Fruit fly (Drosophila melanogaster) whole organism, embryonic: ENCODE results near the gene CG10841.

Experiments
- B-H2 ChIP-seq: fragments of 200-800 bp; sonication (Bioruptor generic); optimal IDR thresholded peaks from 2 replicates; lab custom pipeline; 2018; ENCODE audit warnings: missing biosample characterization, mild to moderate bottlenecking, missing genetic modification characterization
- Bdp1 ChIP-seq: fragments of 200-800 bp; sonication (Bioruptor generic); optimal IDR thresholded peaks from 3 replicates; lab custom pipeline; 2016; ENCODE audit warnings: missing biosample characterization, missing genetic modification characterization
- CG10462 ChIP-seq: fragments of 200-800 bp; sonication (Bioruptor generic); optimal IDR thresholded peaks from 2 replicates; lab custom pipeline; 2016; ENCODE audit warnings: missing biosample characterization, missing genetic modification characterization
- CG11085 ChIP-seq: fragments of 200-800 bp; sonication (Bioruptor generic); IDR thresholded peaks from 2 replicates; pipeline ENCODE4 v1.3.6; 2022; ENCODE audit warnings: missing biosample characterization, missing genetic modification characterization
- CG13624 ChIP-seq: fragments of 200-800 bp; sonication (Bioruptor generic); optimal IDR thresholded peaks from 2 replicates; lab custom pipeline; 2016; ENCODE audit warnings: missing biosample characterization, missing genetic modification characterization
- CG15073 ChIP-seq: fragments of 200-800 bp; sonication (Bioruptor generic); optimal IDR thresholded peaks from 2 replicates; lab custom pipeline; 2016; ENCODE audit warnings: missing biosample characterization, missing genetic modification characterization
- CG16863 ChIP-seq: fragments of 200-800 bp; sonication (Bioruptor generic); optimal IDR thresholded peaks from 3 replicates; lab custom pipeline; 2016; ENCODE audit warnings: missing biosample characterization, missing genetic modification characterization
- CG17612 ChIP-seq: fragments of 200-800 bp; sonication (Bioruptor generic); IDR thresholded peaks from 2 replicates; pipeline ENCODE4 v1.3.6; 2022; ENCODE audit warnings: missing biosample characterization, missing genetic modification characterization
- CG18619 ChIP-seq: fragments of 200-800 bp; sonication (Bioruptor generic); optimal IDR thresholded peaks from 3 replicates; lab custom pipeline; 2017; ENCODE audit warnings: missing biosample characterization, mild to moderate bottlenecking, missing genetic modification characterization
- CG2120 ChIP-seq: fragments of 200-800 bp; sonication (Bioruptor generic); optimal IDR thresholded peaks from 3 replicates; lab custom pipeline; 2016; ENCODE audit warnings: missing biosample characterization, missing genetic modification characterization
- CG33557 ChIP-seq: fragments of 200-800 bp; sonication (Bioruptor generic); optimal IDR thresholded peaks from 2 replicates; lab custom pipeline; 2019; ENCODE audit warnings: missing biosample characterization, mild to moderate bottlenecking, missing genetic modification characterization, moderate library complexity
- CG4424 ChIP-seq: fragments of 200-800 bp; sonication (Bioruptor generic); optimal IDR thresholded peaks from 3 replicates; lab custom pipeline; 2016; ENCODE audit warnings: missing biosample characterization, missing genetic modification characterization
- CG4854 ChIP-seq: fragments of 200-800 bp; sonication (Bioruptor generic); optimal IDR thresholded peaks from 2 replicates; lab custom pipeline; 2016; ENCODE audit warnings: missing biosample characterization, missing genetic modification characterization, inconsistent platforms
- CG6791 ChIP-seq: fragments of 200-800 bp; sonication (Bioruptor generic); IDR thresholded peaks from 3 replicates; pipeline ENCODE4 v1.3.6; 2022; ENCODE audit warnings: missing biosample characterization, missing genetic modification characterization; ENCODE audit not compliant: partially characterized antibody
- CG7271 ChIP-seq: fragments of 200-800 bp; sonication (Bioruptor generic); optimal IDR thresholded peaks from 2 replicates; lab custom pipeline; 2018; ENCODE audit warnings: missing biosample characterization, mild to moderate bottlenecking, missing genetic modification characterization, moderate library complexity
- CG7786 ChIP-seq: fragments of 200-800 bp; sonication (Bioruptor generic); optimal IDR thresholded peaks from 2 replicates; lab custom pipeline; 2016; ENCODE audit warnings: missing biosample characterization, missing genetic modification characterization
- CG7928 ChIP-seq: fragments of 200-800 bp; sonication (Bioruptor generic); optimal IDR thresholded peaks from 2 replicates; lab custom pipeline; 2017; ENCODE audit warnings: missing biosample characterization, mild to moderate bottlenecking, missing genetic modification characterization
- CoRest ChIP-seq: fragments of 200-800 bp; sonication (Bioruptor generic); optimal IDR thresholded peaks from 3 replicates; lab custom pipeline; 2018; ENCODE audit warnings: missing biosample characterization, mild to moderate bottlenecking, missing genetic modification characterization, moderate library complexity
- Dek ChIP-seq: fragments of 200-800 bp; sonication (Bioruptor generic); optimal IDR thresholded peaks from 3 replicates; lab custom pipeline; 2019; ENCODE audit warnings: missing biosample characterization, mild to moderate bottlenecking, missing genetic modification characterization, moderate library complexity
- E2f2 ChIP-seq: fragments of 200-800 bp; sonication (Bioruptor generic); IDR thresholded peaks from 2 replicates; pipeline ENCODE4 v1.3.6; 2022; ENCODE audit warnings: missing biosample characterization, missing genetic modification characterization
- Hmr ChIP-seq: fragments of 200-800 bp; sonication (Bioruptor generic); optimal IDR thresholded peaks from 3 replicates; lab custom pipeline; 2017; ENCODE audit warnings: mild to moderate bottlenecking, missing biosample characterization, missing genetic modification reagents, missing genetic modification characterization
- Lim3 ChIP-seq: fragments of 200-800 bp; sonication (Bioruptor generic); IDR thresholded peaks from 2 replicates; pipeline ENCODE4 v1.3.6; 2022; ENCODE audit warnings: missing biosample characterization, missing genetic modification characterization
- MTF-1 ChIP-seq: fragments of 200-800 bp; sonication (Bioruptor generic); optimal IDR thresholded peaks from 2 replicates; lab custom pipeline; 2018; ENCODE audit warnings: missing biosample characterization, mild to moderate bottlenecking, missing genetic modification characterization, borderline replicate concordance
- Mad ChIP-seq: fragments of 200-800 bp; sonication (Bioruptor generic); optimal IDR thresholded peaks from 2 replicates; lab custom pipeline; 2016; ENCODE audit warnings: missing biosample characterization, missing genetic modification characterization
- Med ChIP-seq: fragments of 200-800 bp; sonication (Bioruptor generic); peaks from one replicate; lab custom pipeline; 2016; ENCODE audit warnings: missing biosample characterization, missing genetic modification characterization, mild to moderate bottlenecking, inconsistent platforms, moderate library complexity
- PHDP ChIP-seq: fragments of 200-800 bp; sonication (Bioruptor generic); optimal IDR thresholded peaks from 3 replicates; lab custom pipeline; 2018; ENCODE audit warnings: missing biosample characterization, mild to moderate bottlenecking, missing genetic modification characterization, moderate library complexity
- Pdp1 ChIP-seq, 2 experiments: fragments of 200-800 bp; sonication (Bioruptor generic); optimal IDR thresholded peaks; 3 replicates each; lab custom pipeline; 2016; ENCODE audit warnings: missing biosample characterization in 2 of 2, missing genetic modification characterization in 2 of 2, mild to moderate bottlenecking in 1 of 2, moderate library complexity in 1 of 2
- Sox100B ChIP-seq: fragments of 200-800 bp; sonication (Bioruptor generic); optimal IDR thresholded peaks from 3 replicates; lab custom pipeline; 2018; ENCODE audit warnings: missing biosample characterization, mild to moderate bottlenecking, missing genetic modification characterization
- Sry-β ChIP-seq: fragments of 200-800 bp; sonication (Bioruptor generic); optimal IDR thresholded peaks from 2 replicates; lab custom pipeline; 2018; ENCODE audit warnings: missing biosample characterization, mild to moderate bottlenecking, missing genetic modification characterization, moderate library complexity
- ac ChIP-seq: fragments of 200-800 bp; sonication (Bioruptor generic); optimal IDR thresholded peaks from 3 replicates; lab custom pipeline; 2017; ENCODE audit warnings: missing biosample characterization, mild to moderate bottlenecking, missing genetic modification characterization
- br ChIP-seq: fragments of >200 bp; optimal IDR thresholded peaks from 2 replicates; lab custom pipeline; 2017
- cg ChIP-seq: fragments of 200-800 bp; sonication (Bioruptor generic); optimal IDR thresholded peaks from 3 replicates; lab custom pipeline; 2019; ENCODE audit warnings: missing biosample characterization, mild to moderate bottlenecking, missing genetic modification characterization, moderate library complexity
- chm ChIP-seq: fragments of 200-800 bp; sonication (Bioruptor generic); IDR thresholded peaks from 2 replicates; pipeline ENCODE4 v1.3.6; 2022; ENCODE audit warnings: missing biosample characterization, missing genetic modification characterization
- ci ChIP-seq: fragments of 200-800 bp; sonication (Bioruptor generic); IDR thresholded peaks from 3 replicates; pipeline ENCODE4 v1.3.6; 2022; ENCODE audit warnings: missing biosample characterization, missing genetic modification characterization
- dati ChIP-seq: fragments of 200-800 bp; sonication (Bioruptor generic); IDR thresholded peaks from 2 replicates; pipeline ENCODE4 v1.3.6; 2022; ENCODE audit warnings: missing biosample characterization, missing genetic modification characterization
- fd3F ChIP-seq: fragments of 200-800 bp; sonication (Bioruptor generic); optimal IDR thresholded peaks from 2 replicates; lab custom pipeline; 2018; ENCODE audit warnings: missing biosample characterization, mild to moderate bottlenecking, missing genetic modification characterization, moderate library complexity
- gt ChIP-seq: fragments of 200-800 bp; sonication (Bioruptor generic); IDR thresholded peaks from 2 replicates; pipeline ENCODE4 v1.3.6; 2022; ENCODE audit warnings: missing biosample characterization, missing genetic modification characterization
- hbn ChIP-seq: fragments of 200-800 bp; sonication (Bioruptor generic); IDR thresholded peaks from 2 replicates; pipeline ENCODE4 v1.3.6; 2022; ENCODE audit warnings: missing biosample characterization, missing genetic modification characterization; ENCODE audit not compliant: partially characterized antibody
- ind ChIP-seq: fragments of 200-800 bp; sonication (Bioruptor generic); optimal IDR thresholded peaks from 3 replicates; lab custom pipeline; 2016; ENCODE audit warnings: missing biosample characterization, missing genetic modification characterization
- lilli ChIP-seq: fragments of 200-800 bp; sonication (Bioruptor generic); optimal IDR thresholded peaks from 3 replicates; lab custom pipeline; 2016; ENCODE audit warnings: missing biosample characterization, missing genetic modification characterization
- mam ChIP-seq: fragments of 200-800 bp; sonication (Bioruptor generic); optimal IDR thresholded peaks from 3 replicates; lab custom pipeline; 2016; ENCODE audit warnings: missing biosample characterization, missing genetic modification characterization
- mirr ChIP-seq: fragments of 200-800 bp; sonication (Bioruptor generic); optimal IDR thresholded peaks from 3 replicates; lab custom pipeline; 2018; ENCODE audit warnings: missing biosample characterization, mild to moderate bottlenecking, missing genetic modification characterization
- odd ChIP-seq: fragments of 200-800 bp; sonication (Bioruptor generic); optimal IDR thresholded peaks from 2 replicates; lab custom pipeline; 2017; ENCODE audit warnings: missing biosample characterization, mild to moderate bottlenecking, missing genetic modification characterization
- p53 ChIP-seq: fragments of 200-800 bp; sonication (Bioruptor generic); optimal IDR thresholded peaks from 2 replicates; lab custom pipeline; 2016; ENCODE audit warnings: missing biosample characterization, missing genetic modification characterization
- pan ChIP-seq, 4 experiments: fragments of >200 bp in 3 of 4; fragments of 200-800 bp in 1 of 4; sonication (Bioruptor generic) in 1 of 4; optimal IDR thresholded peaks in 3 of 4; IDR thresholded peaks in 1 of 4; 2 replicates each; pipeline versions ENCODE4 v1.3.6 to Lab custom; 2017 to 2022; ENCODE audit warnings: missing biosample characterization in 2 of 4, missing genetic modification characterization in 2 of 4, mixed read lengths in 1 of 4
- prd ChIP-seq, 3 experiments: fragments of >200 bp in 2 of 3; fragments of 200-800 bp in 1 of 3; sonication (Bioruptor generic) in 1 of 3; optimal IDR thresholded peaks in 2 of 3; IDR thresholded peaks in 1 of 3; 2 replicates in 2 of 3; 3 replicates in 1 of 3; pipeline versions ENCODE4 v1.3.6 to Lab custom; 2017 to 2022; ENCODE audit warnings: missing biosample characterization in 1 of 3, missing genetic modification characterization in 1 of 3
- ro ChIP-seq: fragments of 200-800 bp; sonication (Bioruptor generic); IDR thresholded peaks from 2 replicates; pipeline ENCODE4 v1.3.6; 2022; ENCODE audit warnings: missing biosample characterization, missing genetic modification characterization

Gene CG10841

DNA sequence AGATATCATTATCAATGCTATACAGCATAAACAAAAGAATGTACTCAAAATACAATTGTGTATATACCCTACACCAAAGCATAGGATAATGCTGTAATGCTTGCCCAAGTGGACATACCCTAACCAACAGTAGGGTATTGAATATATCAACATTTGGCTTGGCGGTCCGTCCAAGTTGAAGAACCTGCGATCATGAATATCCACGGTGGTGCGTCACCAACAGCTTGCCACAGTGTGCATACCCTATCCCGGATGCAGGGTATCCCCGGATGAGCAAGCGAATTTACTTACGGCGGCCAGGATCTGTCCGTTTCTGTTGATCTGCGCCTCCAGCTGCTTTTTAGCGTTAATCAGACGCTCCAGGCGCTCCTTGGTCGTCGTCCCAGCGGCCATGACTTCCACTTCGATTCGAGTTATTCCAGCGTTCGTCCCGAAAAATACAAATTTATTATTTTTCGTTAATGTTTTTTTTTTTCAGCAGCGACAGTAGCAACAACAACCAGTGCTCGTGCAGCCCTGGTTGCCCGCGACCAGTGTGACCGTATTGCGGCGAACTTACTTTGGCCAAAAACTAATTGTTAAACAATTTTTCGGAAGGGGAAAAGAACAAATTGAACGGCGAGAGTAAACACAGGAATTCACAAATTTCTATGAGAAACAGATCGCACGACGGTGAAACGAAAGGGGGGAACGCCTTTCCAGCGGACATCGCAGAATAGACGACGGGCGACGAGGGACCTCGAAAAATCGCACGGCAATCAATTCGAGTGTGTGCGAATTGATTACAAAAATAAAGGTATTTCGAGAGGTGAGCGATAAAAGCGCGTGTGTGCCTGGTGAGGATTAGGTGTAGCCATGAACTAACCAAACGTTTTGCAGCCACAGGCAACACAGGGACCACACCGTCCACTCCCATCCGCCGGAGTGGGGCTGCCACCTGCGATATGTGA lies 44.7 kb downstream of the CG10841 start, which contains the start of the genes Lkb1 and CG9588 (continued):
- no peak for TF ChIP-seq Dek
- peak; percentile 69 for TF ChIP-seq CG11085 (GFP tag; lab: Robert Waterston, UW)
- TF ChIP-seq Mad (GFP tag; lab: Kevin White, UChicago), result peak; percentile 2
- no peak for TF ChIP-seq mirr (GFP tag; lab: Kevin White, UChicago)
- peak; percentile 47; the same call in 1 of the 2 replicates for TF ChIP-seq CG17612
- peak; percentile 70 for TF ChIP-seq CG7786 (GFP tag; lab: Kevin White, UChicago)
- peak; percentile 45 for TF ChIP-seq CG13624 (GFP tag; lab: Kevin White, UChicago)
- TF ChIP-seq CG7928 (GFP tag; lab: Kevin White, UChicago), result peak; percentile 93
- peak; percentile 23 for TF ChIP-seq Hmr (GFP tag; lab: Kevin White, UChicago)
- peak; percentile 36 for TF ChIP-seq CG18619 (GFP tag; lab: Kevin White, UChicago)
- TF ChIP-seq PHDP, result no peak
- TF ChIP-seq CG16863 (GFP tag; lab: Kevin White, UChicago), result peak; percentile 62
- peak; percentile 88 for TF ChIP-seq ci (GFP tag; lab: Robert Waterston, UW)
- TF ChIP-seq CG4424, result no peak
- peak; percentile 20; the same call in 1 of the 2 replicates for TF ChIP-seq dati
- TF ChIP-seq gt, result no peak; the same call in 1 of the 2 replicates
- peak; percentile 27 for TF ChIP-seq CoRest (tag; lab: Kevin White, UChicago)
- peak; percentile 78 for TF ChIP-seq chm (GFP tag; lab: Robert Waterston, UW)
- no peak for TF ChIP-seq cg
- TF ChIP-seq mam (GFP tag; lab: Kevin White, UChicago), result peak; percentile 35
- no peak for TF ChIP-seq p53 (GFP tag; lab: Kevin White, UChicago)
- TF ChIP-seq Pdp1 (GFP tag; optimal IDR thresholded peaks at IDR 0.05; lab: Kevin White, UChicago), result peak; percentile 38 to 41
- TF ChIP-seq ind (GFP tag; lab: Kevin White, UChicago), result peak; percentile 70
- peak; percentile 93 for TF ChIP-seq Med (GFP tag; lab: Kevin White, UChicago)
- TF ChIP-seq CG4854 (GFP tag; lab: Kevin White, UChicago), result no peak
- no peak for TF ChIP-seq ac (GFP tag; lab: Kevin White, UChicago)
- TF ChIP-seq fd3F (GFP tag; lab: Kevin White, UChicago), result peak; percentile 36
- TF ChIP-seq pan (optimal IDR thresholded peaks at IDR 0.05; lab: Kevin White, UChicago), result no peak
- TF ChIP-seq pan (GFP tag; optimal IDR thresholded peaks at IDR 0.05 in 1 of 2, IDR thresholded peaks at IDR 0.05 in 1 of 2), result peak in 1 of 2 experiments; percentile 86
- TF ChIP-seq CG7271 (tag; lab: Kevin White, UChicago), result no peak
- TF ChIP-seq odd (GFP tag; lab: Kevin White, UChicago), result no peak
- no peak for TF ChIP-seq Sry-β (GFP tag; lab: Kevin White, UChicago)
- TF ChIP-seq CG2120 (GFP tag; lab: Kevin White, UChicago), result peak; percentile 72
- TF ChIP-seq E2f2, result peak; percentile 32; the same call in 1 of the 2 replicates
- peak; percentile 49 for TF ChIP-seq Bdp1
- TF ChIP-seq CG33557 (GFP tag; lab: Kevin White, UChicago), result peak; percentile 10
- TF ChIP-seq Sox100B (GFP tag; lab: Kevin White, UChicago), result no peak
- peak; percentile 71 for TF ChIP-seq ro (GFP tag; lab: Robert Waterston, UW)
- TF ChIP-seq Lim3 (GFP tag; lab: Robert Waterston, UW), result no peak
- peak; percentile 52; the same call in 2 of the 3 replicates for TF ChIP-seq CG6791 (GFP tag; lab: Robert Waterston, UW)
- TF ChIP-seq prd (optimal IDR thresholded peaks at IDR 0.05; lab: Kevin White, UChicago), result no peak
- TF ChIP-seq prd (GFP tag; IDR thresholded peaks at IDR 0.05; lab: Robert Waterston, UW), result peak; percentile 89
- TF ChIP-seq MTF-1 (GFP tag; lab: Kevin White, UChicago), result no peak
- no peak for TF ChIP-seq CG15073 (GFP tag; lab: Kevin White, UChicago)
- no peak for TF ChIP-seq B-H2 (GFP tag; lab: Kevin White, UChicago)
- peak; percentile 71 for TF ChIP-seq lilli
- TF ChIP-seq br, result no peak
- TF ChIP-seq CG10462 (GFP tag; lab: Kevin White, UChicago), result no peak
- no peak for TF ChIP-seq hbn (GFP tag; lab: Robert Waterston, UW)
